Worm (Caenorhabditis elegans) whole organism, early embryonic: ENCODE results near the gene ZK177.11.
"Not testable (repeated sequence)": the region's sequence is repeated elsewhere in the genome, so short reads cannot be mapped to it uniquely, and the experiment has no call there.

Experiments used
- B0310.2 ChIP-seq: sonication (generic microtip); optimal IDR thresholded peaks from 2 replicates; lab custom pipeline; 2016; ENCODE audit warnings: mild to moderate bottlenecking, missing genetic modification characterization, missing compliant biosample characterization
- F13C5.2 ChIP-seq: sonication (generic microtip); optimal IDR thresholded peaks from 2 replicates; lab custom pipeline; 2017; ENCODE audit warnings: mild to moderate bottlenecking, missing genetic modification characterization, inconsistent platforms, missing compliant biosample characterization
- aly-1 ChIP-seq: sonication (generic microtip); optimal IDR thresholded peaks from 2 replicates; lab custom pipeline; 2016; ENCODE audit warnings: missing genetic modification characterization, missing compliant biosample characterization
- ama-1 ChIP-seq: fragments of 150-350 bp; optimal IDR thresholded peaks from 2 replicates; lab custom pipeline; 2014
- ceh-13 ChIP-seq: fragments of 200-800 bp; sonication (Bioruptor generic); optimal IDR thresholded peaks from 2 replicates; lab custom pipeline; 2018; ENCODE audit warnings: mild to moderate bottlenecking, missing genetic modification characterization, missing compliant biosample characterization
- ceh-36 ChIP-seq: sonication (generic microtip); optimal IDR thresholded peaks from 2 replicates; lab custom pipeline; 2016; ENCODE audit warnings: missing genetic modification characterization, inconsistent platforms, missing compliant biosample characterization
- ets-7 ChIP-seq: sonication (generic microtip); optimal IDR thresholded peaks from 2 replicates; lab custom pipeline; 2016; ENCODE audit warnings: missing genotype, missing genetic modification characterization, missing compliant biosample characterization
- flt-1 ChIP-seq: fragments of 200-800 bp; sonication (Bioruptor generic); IDR thresholded peaks from 2 replicates; pipeline ENCODE4 v1.3.6; 2022; ENCODE audit warnings: missing genetic modification characterization, missing compliant biosample characterization
- hmbx-1 ChIP-seq: sonication (generic microtip); optimal IDR thresholded peaks from 2 replicates; lab custom pipeline; 2016; ENCODE audit warnings: mild to moderate bottlenecking, missing genetic modification characterization, missing compliant biosample characterization
- hmg-4 ChIP-seq: fragments of 200-800 bp; sonication (Bioruptor generic); optimal IDR thresholded peaks from 2 replicates; lab custom pipeline; 2018; ENCODE audit warnings: mild to moderate bottlenecking, missing genetic modification characterization, missing compliant biosample characterization
- hnd-1 ChIP-seq: sonication (generic microtip); optimal IDR thresholded peaks from 2 replicates; lab custom pipeline; 2016; ENCODE audit warnings: missing genetic modification characterization, missing compliant biosample characterization
- pes-1 ChIP-seq: fragments of 200-800 bp; sonication (Bioruptor generic); IDR thresholded peaks from 2 replicates; pipeline ENCODE4 v1.3.6; 2022; ENCODE audit warnings: missing genetic modification reagents, missing genetic modification characterization, missing compliant biosample characterization
- scrt-1 ChIP-seq: fragments of 200-800 bp; sonication (Bioruptor generic); IDR thresholded peaks from 2 replicates; pipeline ENCODE4 v1.3.6; 2022; ENCODE audit warnings: missing genetic modification characterization, missing compliant biosample characterization
- sea-1 ChIP-seq: fragments of 200-800 bp; sonication (Bioruptor generic); conservative IDR thresholded peaks from 2 replicates; pipeline ENCODE4 v1.3.6; 2022; ENCODE audit warnings: missing genetic modification characterization, missing compliant biosample characterization
- tbx-11 ChIP-seq: fragments of 200-800 bp; sonication (Bioruptor generic); IDR thresholded peaks from 2 replicates; pipeline ENCODE4 v1.3.6; 2022; ENCODE audit warnings: missing genetic modification characterization, missing compliant biosample characterization
- tbx-37 ChIP-seq: fragments of 200-800 bp; sonication (Bioruptor generic); conservative IDR thresholded peaks from 2 replicates; pipeline ENCODE4 v1.3.6; 2022; ENCODE audit warnings: missing genetic modification reagents, missing genetic modification characterization, missing compliant biosample characterization
- tra-4 ChIP-seq: sonication (generic microtip); optimal IDR thresholded peaks from 2 replicates; lab custom pipeline; 2017; ENCODE audit warnings: missing genetic modification characterization, missing compliant biosample characterization

ZK177.11 gene

ce11 chrII:5521411-5521810 lies 1.3 kb upstream of the ZK177.11 start, which contains the start of gene ZK177.12:
TSS of gene ZK177.12 (plus strand) at chrII:5521711.
- TF ChIP-seq ama-1 (no peak), tbx-11 (GFP tag; lab: Robert Waterston, UW) (no peak), sea-1 (no peak), tra-4 (no peak), scrt-1 (GFP tag; lab: Robert Waterston, UW) (no peak), hmg-4 (GFP tag; lab: Kevin White, UChicago) (no peak), flt-1 (GFP tag; lab: Robert Waterston, UW) (no peak), F13C5.2 (tag; lab: Kevin White, UChicago) (no peak)

ce11 chrII:5525297-5525696 lies 2.6 kb downstream of the ZK177.11 start, which contains the start of gene tbx-35:
TSS of gene tbx-35 (minus strand) at chrII:5525397.
- no peak for TF ChIP-seq ama-1

ce11 chrII:5527841-5528240 lies 5.1 kb downstream of the ZK177.11 start, which contains the start of gene ZK177.1:
TSS of gene ZK177.1 (plus strand) at chrII:5528141.
- no peak for TF ChIP-seq ceh-36 (tag; lab: Kevin White, UChicago)
- no peak for TF ChIP-seq hmbx-1 (tag; lab: Kevin White, UChicago)
- no peak for TF ChIP-seq hnd-1 (tag; lab: Kevin White, UChicago)
- TF ChIP-seq tbx-11 (GFP tag; lab: Robert Waterston, UW) = no peak
- no peak for TF ChIP-seq ama-1
- TF ChIP-seq B0310.2 (tag; lab: Kevin White, UChicago) = no peak
- TF ChIP-seq tra-4 = no peak
- no peak for TF ChIP-seq scrt-1 (GFP tag; lab: Robert Waterston, UW)
- TF ChIP-seq ets-7 (tag; lab: Kevin White, UChicago) = no peak
- no peak for TF ChIP-seq hmg-4 (GFP tag; lab: Kevin White, UChicago)

ce11 chrII:5531855-5532328 lies 9.2 kb downstream of the ZK177.11 start, which contains the start of gene C17C3.9:
TSS of gene C17C3.9 (minus strand) at chrII:5532278.
- no peak for TF ChIP-seq flt-1 (GFP tag; lab: Robert Waterston, UW)
- TF ChIP-seq ceh-36 (tag; lab: Kevin White, UChicago) = no peak

ce11 chrII:5533642-5534041 lies 10.9 kb downstream of the ZK177.11 start, which contains the start of gene hlh-26:
TSS of gene hlh-26 (minus strand) at chrII:5533742.
- TF ChIP-seq tbx-11 (GFP tag; lab: Robert Waterston, UW) (no peak), F13C5.2 (tag; lab: Kevin White, UChicago) (no peak), ama-1 (no peak), ceh-13 (GFP tag; lab: Kevin White, UChicago) (no peak), tra-4 (no peak), sea-1 (no peak), scrt-1 (GFP tag; lab: Robert Waterston, UW) (no peak), ceh-36 (tag; lab: Kevin White, UChicago) (no peak), hmg-4 (GFP tag; lab: Kevin White, UChicago) (no peak), hnd-1 (tag; lab: Kevin White, UChicago) (no peak), flt-1 (GFP tag; lab: Robert Waterston, UW) (no peak), aly-1 (no peak), B0310.2 (tag; lab: Kevin White, UChicago) (no peak), pes-1 (GFP tag; lab: Robert Waterston, UW) (no peak), tbx-37 (no peak), ets-7 (tag; lab: Kevin White, UChicago) (no peak), hmbx-1 (tag; lab: Kevin White, UChicago) (no peak)

ce11 chrII:5534939-5535338 lies 12.2 kb downstream of the ZK177.11 start, which contains the start of gene hlh-25:
TSS of gene hlh-25 (plus strand) at chrII:5535239.
- TF ChIP-seq pes-1, tbx-11, scrt-1 (GFP tag; lab: Robert Waterston, UW): not testable (repeated sequence)

ce11 chrII:5537078-5537477 lies 14.3 kb downstream of the ZK177.11 start:
- no peak for TF ChIP-seq pes-1 (GFP tag; lab: Robert Waterston, UW)
- TF ChIP-seq aly-1 = no peak
- TF ChIP-seq ceh-13 (GFP tag; lab: Kevin White, UChicago) = no peak
- no peak for TF ChIP-seq hmbx-1 (tag; lab: Kevin White, UChicago)
- TF ChIP-seq ceh-36 (tag; lab: Kevin White, UChicago) = no peak
- TF ChIP-seq tbx-11 (GFP tag; lab: Robert Waterston, UW) = no peak
- TF ChIP-seq sea-1 = no peak

- no peak for TF ChIP-seq flt-1 (GFP tag; lab: Robert Waterston, UW)
- no peak for TF ChIP-seq tbx-11 (GFP tag; lab: Robert Waterston, UW)
- no peak for TF ChIP-seq ets-7 (tag; lab: Kevin White, UChicago)
- TF ChIP-seq sea-1 = no peak
- TF ChIP-seq scrt-1 (GFP tag; lab: Robert Waterston, UW) = no peak
- TF ChIP-seq hnd-1 (tag; lab: Kevin White, UChicago) = no peak
- no peak for TF ChIP-seq hmg-4 (GFP tag; lab: Kevin White, UChicago)
- TF ChIP-seq aly-1 = no peak
- no peak for TF ChIP-seq ceh-36 (tag; lab: Kevin White, UChicago)
- TF ChIP-seq B0310.2 (tag; lab: Kevin White, UChicago) = no peak
- no peak for TF ChIP-seq F13C5.2 (tag; lab: Kevin White, UChicago)
- TF ChIP-seq ceh-13 (GFP tag; lab: Kevin White, UChicago) = no peak
- no peak for TF ChIP-seq hmbx-1 (tag; lab: Kevin White, UChicago)
- no peak for TF ChIP-seq ama-1
- no peak for TF ChIP-seq tbx-37
- no peak for TF ChIP-seq tra-4
- TF ChIP-seq pes-1 (GFP tag; lab: Robert Waterston, UW) = no peak
Measured at ce11 chrII:5537524-5537923, 14.8 kb downstream of the ZK177.11 start, which contains the start of gene C17C3.11. TSS of gene C17C3.11 (plus strand) at chrII:5537824.
